Fruit fly (Drosophila melanogaster) whole organism, embryonic: ENCODE measurements around the gene Npc2g.

Source experiments
- Bgb ChIP-seq: fragments of 200-800 bp; sonication (Bioruptor generic); IDR thresholded peaks from 2 replicates; pipeline ENCODE4 v1.3.6; 2022; ENCODE audit warnings: missing biosample characterization, missing genetic modification characterization; ENCODE audit not compliant: partially characterized antibody
- CG10654 ChIP-seq: fragments of 200-800 bp; sonication (Bioruptor generic); optimal IDR thresholded peaks from 2 replicates; lab custom pipeline; 2016; ENCODE audit warnings: missing biosample characterization, missing genetic modification characterization
- CG12299 ChIP-seq: fragments of 200-800 bp; sonication (Bioruptor generic); optimal IDR thresholded peaks from 2 replicates; lab custom pipeline; 2018; ENCODE audit warnings: missing biosample characterization, mild to moderate bottlenecking, missing genetic modification characterization
- CG17612 ChIP-seq: fragments of 200-800 bp; sonication (Bioruptor generic); IDR thresholded peaks from 2 replicates; pipeline ENCODE4 v1.3.6; 2022; ENCODE audit warnings: missing biosample characterization, missing genetic modification characterization
- CG18619 ChIP-seq: fragments of 200-800 bp; sonication (Bioruptor generic); optimal IDR thresholded peaks from 3 replicates; lab custom pipeline; 2017; ENCODE audit warnings: missing biosample characterization, mild to moderate bottlenecking, missing genetic modification characterization
- CG2678 ChIP-seq: fragments of 200-800 bp; sonication (Bioruptor generic); optimal IDR thresholded peaks from 3 replicates; lab custom pipeline; 2019; ENCODE audit warnings: missing biosample characterization, mild to moderate bottlenecking, missing genetic modification characterization, moderate library complexity
- CG3065 ChIP-seq: fragments of 200-800 bp; sonication (Bioruptor generic); optimal IDR thresholded peaks from 2 replicates; lab custom pipeline; 2016; ENCODE audit warnings: missing biosample characterization, missing genetic modification characterization
- CG3163 ChIP-seq: fragments of 200-800 bp; sonication (Bioruptor generic); optimal IDR thresholded peaks from 3 replicates; lab custom pipeline; 2016; ENCODE audit warnings: missing biosample characterization, missing genetic modification characterization
- CG3407 ChIP-seq: fragments of 200-800 bp; sonication (Bioruptor generic); optimal IDR thresholded peaks from 2 replicates; lab custom pipeline; 2018; ENCODE audit warnings: missing biosample characterization, mild to moderate bottlenecking, missing genetic modification characterization
- CG3847 ChIP-seq: fragments of 200-800 bp; sonication (Bioruptor generic); IDR thresholded peaks from 2 replicates; pipeline ENCODE4 v1.3.6; 2022; ENCODE audit warnings: missing biosample characterization, missing genetic modification characterization
- CG3995 ChIP-seq: fragments of 200-800 bp; sonication (Bioruptor generic); optimal IDR thresholded peaks from 3 replicates; lab custom pipeline; 2016; ENCODE audit warnings: missing biosample characterization, missing genetic modification characterization
- CG4282 ChIP-seq: fragments of 200-800 bp; sonication (Bioruptor generic); optimal IDR thresholded peaks from 2 replicates; lab custom pipeline; 2016; ENCODE audit warnings: missing biosample characterization, missing genetic modification characterization
- CG4424 ChIP-seq: fragments of 200-800 bp; sonication (Bioruptor generic); optimal IDR thresholded peaks from 3 replicates; lab custom pipeline; 2016; ENCODE audit warnings: missing biosample characterization, missing genetic modification characterization
- CG7786 ChIP-seq: fragments of 200-800 bp; sonication (Bioruptor generic); optimal IDR thresholded peaks from 2 replicates; lab custom pipeline; 2016; ENCODE audit warnings: missing biosample characterization, missing genetic modification characterization
- CG9932 ChIP-seq: fragments of 200-800 bp; sonication (Bioruptor generic); IDR thresholded peaks from 2 replicates; pipeline ENCODE4 v1.3.6; 2022; ENCODE audit warnings: missing biosample characterization, missing genetic modification characterization
- CTCF ChIP-seq: fragments of 200-800 bp; sonication (Bioruptor generic); optimal IDR thresholded peaks from 2 replicates; lab custom pipeline; 2017; ENCODE audit warnings: missing biosample characterization, mild to moderate bottlenecking, missing genetic modification characterization, moderate library complexity
- D19B ChIP-seq: fragments of 200-800 bp; sonication (Bioruptor generic); optimal IDR thresholded peaks from 2 replicates; lab custom pipeline; 2017; ENCODE audit warnings: missing biosample characterization, mild to moderate bottlenecking, missing genetic modification characterization
- Doc3 ChIP-seq: fragments of 200-800 bp; sonication (Bioruptor generic); IDR thresholded peaks from 3 replicates; pipeline ENCODE4 v1.3.6; 2022; ENCODE audit warnings: missing biosample characterization, missing genetic modification characterization; ENCODE audit not compliant: partially characterized antibody
- Dref ChIP-seq: fragments of 200-800 bp; sonication (Bioruptor generic); IDR thresholded peaks from 2 replicates; pipeline ENCODE4 v1.3.6; 2022; ENCODE audit warnings: missing biosample characterization, missing genetic modification characterization
- Drgx ChIP-seq: fragments of 200-800 bp; sonication (Bioruptor generic); IDR thresholded peaks from 2 replicates; pipeline ENCODE4 v1.3.6; 2022; ENCODE audit warnings: missing biosample characterization, missing genetic modification characterization
- HHEX ChIP-seq: fragments of 200-800 bp; sonication (Bioruptor generic); optimal IDR thresholded peaks from 3 replicates; lab custom pipeline; 2017; ENCODE audit warnings: missing biosample characterization, mild to moderate bottlenecking, missing genetic modification characterization, missing genetic modification reagents
- HLH4C ChIP-seq: fragments of 200-800 bp; sonication (Bioruptor generic); IDR thresholded peaks from 3 replicates; pipeline ENCODE4 v1.3.6; 2022; ENCODE audit warnings: missing biosample characterization, missing genetic modification characterization; ENCODE audit not compliant: partially characterized antibody
- HmgD ChIP-seq: fragments of 200-800 bp; sonication (Bioruptor generic); optimal IDR thresholded peaks from 3 replicates; lab custom pipeline; 2016; ENCODE audit warnings: missing biosample characterization, missing genetic modification characterization
- HmgZ ChIP-seq: fragments of 200-800 bp; sonication (Bioruptor generic); optimal IDR thresholded peaks from 2 replicates; lab custom pipeline; 2018; ENCODE audit warnings: missing biosample characterization, mild to moderate bottlenecking, missing genetic modification characterization
- Hr39 ChIP-seq: fragments of >200 bp; optimal IDR thresholded peaks from 2 replicates; lab custom pipeline; 2017
- Hr51 ChIP-seq, 2 experiments: fragments of 200-800 bp; sonication (Bioruptor generic); optimal IDR thresholded peaks; 2 replicates in 1 of 2; 3 replicates in 1 of 2; lab custom pipeline; 2016 to 2018; ENCODE audit warnings: missing biosample characterization in 2 of 2, missing genetic modification characterization in 2 of 2, mild to moderate bottlenecking in 1 of 2, moderate library complexity in 1 of 2
- Mad ChIP-seq: fragments of 200-800 bp; sonication (Bioruptor generic); optimal IDR thresholded peaks from 2 replicates; lab custom pipeline; 2016; ENCODE audit warnings: missing biosample characterization, missing genetic modification characterization
- NC2α ChIP-seq: fragments of 200-800 bp; sonication (Bioruptor generic); optimal IDR thresholded peaks from 2 replicates; lab custom pipeline; 2016; ENCODE audit warnings: missing biosample characterization, missing genetic modification characterization
- NfI ChIP-seq: fragments of 200-800 bp; sonication (Bioruptor generic); optimal IDR thresholded peaks from 3 replicates; lab custom pipeline; 2018; ENCODE audit warnings: missing biosample characterization, mild to moderate bottlenecking, missing genetic modification characterization, moderate library complexity
- Six4 ChIP-seq: fragments of 200-800 bp; sonication (Bioruptor generic); optimal IDR thresholded peaks from 2 replicates; lab custom pipeline; 2016; ENCODE audit warnings: missing biosample characterization, missing genetic modification characterization
- Sry-β ChIP-seq: fragments of 200-800 bp; sonication (Bioruptor generic); optimal IDR thresholded peaks from 2 replicates; lab custom pipeline; 2018; ENCODE audit warnings: missing biosample characterization, mild to moderate bottlenecking, missing genetic modification characterization, moderate library complexity
- ac ChIP-seq: fragments of 200-800 bp; sonication (Bioruptor generic); optimal IDR thresholded peaks from 3 replicates; lab custom pipeline; 2017; ENCODE audit warnings: missing biosample characterization, mild to moderate bottlenecking, missing genetic modification characterization
- ap ChIP-seq: fragments of 200-800 bp; sonication (Bioruptor generic); IDR thresholded peaks from 2 replicates; pipeline ENCODE4 v1.3.6; 2022; ENCODE audit warnings: missing biosample characterization, missing genetic modification characterization
- cas ChIP-seq: fragments of 200-800 bp; sonication (Bioruptor generic); IDR thresholded peaks from 2 replicates; pipeline ENCODE4 v1.3.6; 2022; ENCODE audit warnings: missing biosample characterization, missing genetic modification characterization
- crc ChIP-seq: fragments of 200-800 bp; sonication (Bioruptor generic); optimal IDR thresholded peaks from 2 replicates; lab custom pipeline; 2016; ENCODE audit warnings: missing biosample characterization, missing genetic modification characterization
- croc ChIP-seq: fragments of 200-800 bp; sonication (Bioruptor generic); conservative IDR thresholded peaks from 3 replicates; pipeline ENCODE4 v1.3.6; 2022; ENCODE audit warnings: missing biosample characterization, missing genetic modification characterization
- dmrt99B ChIP-seq: fragments of 200-800 bp; sonication (Bioruptor generic); optimal IDR thresholded peaks from 2 replicates; lab custom pipeline; 2018; ENCODE audit warnings: missing biosample characterization, mild to moderate bottlenecking, missing genetic modification characterization, moderate library complexity
- h ChIP-seq: fragments of >200 bp; optimal IDR thresholded peaks from 2 replicates; lab custom pipeline; 2017
- hbn ChIP-seq: fragments of 200-800 bp; sonication (Bioruptor generic); IDR thresholded peaks from 2 replicates; pipeline ENCODE4 v1.3.6; 2022; ENCODE audit warnings: missing biosample characterization, missing genetic modification characterization; ENCODE audit not compliant: partially characterized antibody
- jing ChIP-seq: fragments of 200-800 bp; sonication (Bioruptor generic); optimal IDR thresholded peaks from 2 replicates; lab custom pipeline; 2018; ENCODE audit warnings: missing biosample characterization, mild to moderate bottlenecking, missing genetic modification characterization
- luna ChIP-seq: fragments of 200-800 bp; sonication (Bioruptor generic); optimal IDR thresholded peaks from 2 replicates; lab custom pipeline; 2016; ENCODE audit warnings: missing biosample characterization, missing genetic modification characterization
- mam ChIP-seq: fragments of 200-800 bp; sonication (Bioruptor generic); optimal IDR thresholded peaks from 3 replicates; lab custom pipeline; 2016; ENCODE audit warnings: missing biosample characterization, missing genetic modification characterization
- nerfin-2 ChIP-seq: fragments of 200-800 bp; sonication (Bioruptor generic); IDR thresholded peaks from 2 replicates; pipeline ENCODE4 v1.3.6; 2022; ENCODE audit warnings: missing biosample characterization, missing genetic modification characterization; ENCODE audit not compliant: partially characterized antibody
- pb ChIP-seq: fragments of 200-800 bp; sonication (Bioruptor generic); optimal IDR thresholded peaks from 3 replicates; lab custom pipeline; 2016; ENCODE audit warnings: missing biosample characterization, missing genetic modification characterization
- pita ChIP-seq: fragments of 200-800 bp; sonication (Bioruptor generic); optimal IDR thresholded peaks from 2 replicates; lab custom pipeline; 2017; ENCODE audit warnings: missing biosample characterization, mild to moderate bottlenecking, missing genetic modification characterization
- rib ChIP-seq: fragments of 200-800 bp; sonication (Bioruptor generic); IDR thresholded peaks from 2 replicates; pipeline ENCODE4 v1.3.6; 2022; ENCODE audit warnings: missing biosample characterization, missing genetic modification characterization
- sisA ChIP-seq: fragments of 200-800 bp; sonication (Bioruptor generic); IDR thresholded peaks from 2 replicates; pipeline ENCODE4 v1.3.6; 2022; ENCODE audit warnings: missing biosample characterization, missing genetic modification characterization
- slbo ChIP-seq: fragments of 200-800 bp; sonication (Bioruptor generic); IDR thresholded peaks from 2 replicates; pipeline ENCODE4 v1.3.6; 2022; ENCODE audit warnings: missing biosample characterization, missing genetic modification characterization
- so ChIP-seq: fragments of 200-800 bp; sonication (Bioruptor generic); IDR thresholded peaks from 3 replicates; pipeline ENCODE4 v1.3.6; 2022; ENCODE audit warnings: missing biosample characterization, missing genetic modification characterization
- tll ChIP-seq, 2 experiments: fragments of 200-800 bp in 1 of 2; fragments of >200 bp in 1 of 2; sonication (Bioruptor generic) in 1 of 2; optimal IDR thresholded peaks; 2 replicates each; lab custom pipeline; 2017 to 2019; ENCODE audit warnings: missing biosample characterization in 2 of 2, missing genetic modification characterization in 2 of 2, mild to moderate bottlenecking in 1 of 2, moderate library complexity in 1 of 2
- vfl ChIP-seq: fragments of 200-800 bp; sonication (Bioruptor generic); optimal IDR thresholded peaks from 2 replicates; lab custom pipeline; 2016; ENCODE audit warnings: missing biosample characterization, missing genetic modification characterization
- zfh2 ChIP-seq: fragments of 200-800 bp; sonication (Bioruptor generic); optimal IDR thresholded peaks from 2 replicates; lab custom pipeline; 2016; ENCODE audit warnings: missing biosample characterization, missing genetic modification characterization

The Npc2g gene

DNA sequence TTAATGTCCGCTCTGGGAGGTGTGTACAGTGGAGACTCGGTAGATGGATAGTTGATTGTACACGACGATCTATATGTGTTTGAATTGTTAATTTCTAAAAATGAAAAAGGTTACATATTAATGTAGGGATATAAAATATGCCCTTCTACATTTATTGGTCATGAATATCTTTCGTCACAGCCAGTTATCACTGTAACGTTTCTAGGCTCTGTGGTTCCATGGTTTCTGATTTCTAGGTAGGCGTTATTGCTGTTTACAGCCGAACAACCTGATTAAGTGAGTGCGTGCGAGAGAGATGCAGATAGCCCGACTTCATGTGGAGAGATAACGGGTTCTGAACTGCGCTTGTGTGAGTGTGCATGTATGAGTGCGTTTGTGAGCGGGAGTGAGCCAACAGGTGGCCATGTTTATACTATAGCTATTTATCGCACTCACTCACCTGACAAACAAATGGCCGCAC lies 36.6 kb upstream of the Npc2g start (continued):
- TF ChIP-seq zfh2 (GFP tag; lab: Kevin White, UChicago) (peak; percentile 87), so (GFP tag; lab: Robert Waterston, UW) (peak; percentile 82; the same call in 2 of the 3 replicates), HLH4C (no peak), Sry-β (GFP tag; lab: Kevin White, UChicago) (peak; percentile 46), Six4 (GFP tag; lab: Kevin White, UChicago) (peak; percentile 94), Mad (GFP tag; lab: Kevin White, UChicago) (peak; percentile 91), Bgb (no peak), D19B (GFP tag; lab: Kevin White, UChicago) (peak; percentile 76), rib (GFP tag; lab: Robert Waterston, UW) (peak; percentile 91), CG9932 (GFP tag; lab: Robert Waterston, UW) (peak; percentile 79), Hr51 (GFP tag; optimal IDR thresholded peaks at IDR 0.05; lab: Kevin White, UChicago) (peak; percentile 87 to 93), Doc3 (GFP tag; lab: Robert Waterston, UW) (no peak), CG4282 (GFP tag; lab: Kevin White, UChicago) (peak; percentile 84), CG3847 (GFP tag; lab: Robert Waterston, UW) (peak; percentile 93), CG3407 (peak; percentile 86), HmgZ (peak; percentile 92), CG17612 (GFP tag; lab: Robert Waterston, UW) (peak; percentile 82), CG12299 (tag; lab: Kevin White, UChicago) (peak; percentile 86), croc (GFP tag; lab: Robert Waterston, UW) (peak; percentile 94), slbo (peak; percentile 97), Drgx (GFP tag; lab: Robert Waterston, UW) (peak; percentile 92), Dref (peak; percentile 33; the same call in 1 of the 2 replicates), CG4424 (peak; percentile 95), Hr39 (lab: Kevin White, UChicago) (no peak), hbn (GFP tag; lab: Robert Waterston, UW) (no peak), CG2678 (tag; lab: Kevin White, UChicago) (peak; percentile 94), CG3163 (GFP tag; lab: Kevin White, UChicago) (peak; percentile 82), jing (GFP tag; lab: Kevin White, UChicago) (peak; percentile 85), CG3995 (GFP tag; lab: Kevin White, UChicago) (peak; percentile 62), NfI (GFP tag; lab: Kevin White, UChicago) (peak; percentile 89), CG7786 (GFP tag; lab: Kevin White, UChicago) (peak; percentile 97), crc (GFP tag; lab: Kevin White, UChicago) (peak; percentile 91), h (lab: Kevin White, UChicago) (no peak), CG10654 (peak; percentile 90), nerfin-2 (GFP tag; lab: Robert Waterston, UW) (no peak), pb (GFP tag; lab: Kevin White, UChicago) (peak; percentile 89), HHEX (GFP tag; lab: Kevin White, UChicago) (peak; percentile 89), dmrt99B (peak; percentile 93), mam (GFP tag; lab: Kevin White, UChicago) (peak; percentile 94), ac (GFP tag; lab: Kevin White, UChicago) (peak; percentile 72), tll (GFP tag; optimal IDR thresholded peaks at IDR 0.05; lab: Kevin White, UChicago) (peak; percentile 53 to 91), cas (GFP tag; lab: Robert Waterston, UW) (peak; percentile 80), HmgD (peak; percentile 87), CG18619 (GFP tag; lab: Kevin White, UChicago) (peak; percentile 84), luna (GFP tag; lab: Kevin White, UChicago) (peak; percentile 87), ap (GFP tag; lab: Robert Waterston, UW) (peak; percentile 55), pita (GFP tag; lab: Kevin White, UChicago) (no peak), NC2α (GFP tag; lab: Kevin White, UChicago) (peak; percentile 94), sisA (GFP tag; lab: Robert Waterston, UW) (peak; percentile 94), vfl (GFP tag; lab: Kevin White, UChicago) (peak; percentile 89), CTCF (GFP tag; lab: Kevin White, UChicago) (peak; percentile 34), CG3065 (GFP tag; lab: Kevin White, UChicago) (peak; percentile 78)
